Fruit fly (Drosophila melanogaster): ENCODE measurements around the gene Hacd1.
A peak's percentile ranks its signal among the peaks of the same experiment; 100 is the strongest.

- TF ChIP-seq Jra (GFP tag; optimal IDR thresholded peaks at IDR 0.05) (no peak), pan (optimal IDR thresholded peaks at IDR 0.05) (no peak), lola (GFP tag; optimal IDR thresholded peaks at IDR 0.05) (peak; percentile 1), usp (GFP tag; optimal IDR thresholded peaks at IDR 0.05) (no peak), psq (GFP tag; optimal IDR thresholded peaks at IDR 0.05) (no peak), Hnf4 (GFP tag; optimal IDR thresholded peaks at IDR 0.05) (no peak), Dfd (GFP tag; optimal IDR thresholded peaks at IDR 0.05) (no peak)
Measured at dm6 chr2L:12003792-12004210, 1.7 kb upstream of the Hacd1 start.
